Worm (Caenorhabditis elegans) whole organism, L1 larva: ENCODE measurements around the gene dhs-20.
A peak's percentile ranks its signal among the peaks of the same experiment; 100 is the strongest.

Source experiments
- C04F5.9 ChIP-seq: sonication (generic microtip); optimal IDR thresholded peaks from 2 replicates; lab custom pipeline; 2016; ENCODE audit warnings: missing genetic modification characterization, missing compliant biosample characterization
- C16A3.4 ChIP-seq: fragments of 150-350 bp; optimal IDR thresholded peaks from 2 replicates; lab custom pipeline; 2014; ENCODE audit warnings: missing biosample characterization, missing genetic modification characterization
- F16B12.6 ChIP-seq: fragments of 150-350 bp; optimal IDR thresholded peaks from 2 replicates; lab custom pipeline; 2014; ENCODE audit warnings: missing biosample characterization, missing genetic modification characterization
- Y116A8C.19 ChIP-seq: sonication (generic microtip); optimal IDR thresholded peaks from 2 replicates; lab custom pipeline; 2016; ENCODE audit warnings: missing compliant biosample characterization, missing genetic modification characterization, borderline replicate concordance
- aha-1 ChIP-seq: fragments of 150-350 bp; optimal IDR thresholded peaks from 2 replicates; lab custom pipeline; 2014; ENCODE audit warnings: missing biosample characterization, missing genetic modification characterization
- alr-1 ChIP-seq: fragments of 200-800 bp; sonication (Bioruptor generic); optimal IDR thresholded peaks from 2 replicates; lab custom pipeline; 2018; ENCODE audit warnings: borderline replicate concordance, mild to moderate bottlenecking, missing genetic modification characterization, missing compliant biosample characterization
- ama-1 ChIP-seq: fragments of 150-350 bp; optimal IDR thresholded peaks from 2 replicates; lab custom pipeline; 2014
- blmp-1 ChIP-seq: fragments of 150-350 bp; optimal IDR thresholded peaks from 2 replicates; lab custom pipeline; 2014; ENCODE audit warnings: missing biosample characterization, missing genetic modification characterization
- ceh-63 ChIP-seq: fragments of 200-800 bp; sonication (Bioruptor generic); optimal IDR thresholded peaks from 2 replicates; lab custom pipeline; 2018; ENCODE audit warnings: mild to moderate bottlenecking, missing genetic modification characterization, missing compliant biosample characterization
- ceh-8 ChIP-seq: fragments of 200-800 bp; sonication (Bioruptor generic); optimal IDR thresholded peaks from 2 replicates; lab custom pipeline; 2018; ENCODE audit warnings: mild to moderate bottlenecking, missing genetic modification characterization, moderate library complexity, missing compliant biosample characterization
- ceh-82 ChIP-seq, 3 experiments: fragments of 150-350 bp in 1 of 3; sonication (generic microtip) in 2 of 3; optimal IDR thresholded peaks; 2 replicates each; lab custom pipeline; 2014 to 2017; ENCODE audit warnings: missing biosample characterization in 3 of 3, missing genetic modification characterization in 3 of 3
- ceh-88 ChIP-seq: fragments of 200-800 bp; sonication (Bioruptor generic); IDR thresholded peaks from 2 replicates; pipeline ENCODE4 v1.3.6; 2022; ENCODE audit warnings: missing genetic modification characterization, missing compliant biosample characterization
- efl-1 ChIP-seq, 4 experiments: fragments of 150-350 bp; optimal IDR thresholded peaks in 3 of 4; peaks in 1 of 4; 1 replicate in 1 of 4; 2 replicates in 3 of 4; lab custom pipeline; 2014; ENCODE audit warnings: missing biosample characterization in 2 of 4, missing genetic modification characterization in 2 of 4, missing genetic modification reagents in 2 of 4
- efl-3 ChIP-seq: fragments of 200-800 bp; sonication (Bioruptor generic); optimal IDR thresholded peaks from 2 replicates; lab custom pipeline; 2018; ENCODE audit warnings: mild to moderate bottlenecking, missing genetic modification characterization, missing compliant biosample characterization
- egl-13 ChIP-seq: sonication (generic microtip); optimal IDR thresholded peaks from 2 replicates; lab custom pipeline; 2016; ENCODE audit warnings: missing genotype, missing genetic modification reagents, missing genetic modification characterization, missing compliant biosample characterization
- elt-2 ChIP-seq: sonication (generic microtip); optimal IDR thresholded peaks from 2 replicates; lab custom pipeline; 2016; ENCODE audit warnings: missing genetic modification characterization, mild to moderate bottlenecking, inconsistent platforms, missing compliant biosample characterization, missing genetic modification reagents
- elt-3 ChIP-seq, 6 experiments: fragments of 150-350 bp in 1 of 6; sonication (generic microtip); optimal IDR thresholded peaks; 2 replicates each; lab custom pipeline; 2017 to 2018; ENCODE audit warnings: missing biosample characterization in 6 of 6, missing genetic modification characterization in 6 of 6, inconsistent platforms in 1 of 6
- ets-5 ChIP-seq: fragments of 200-800 bp; sonication (Bioruptor generic); IDR thresholded peaks from 2 replicates; pipeline ENCODE4 v1.3.6; 2022; ENCODE audit warnings: missing genetic modification characterization, missing compliant biosample characterization
- fkh-4 ChIP-seq: sonication (generic microtip); optimal IDR thresholded peaks from 2 replicates; lab custom pipeline; 2016; ENCODE audit warnings: missing compliant biosample characterization, missing genetic modification characterization, borderline replicate concordance
- fkh-8 ChIP-seq: sonication (generic microtip); optimal IDR thresholded peaks from 2 replicates; lab custom pipeline; 2016; ENCODE audit warnings: mild to moderate bottlenecking, missing genetic modification characterization, missing compliant biosample characterization
- fos-1 ChIP-seq: fragments of 150-350 bp; optimal IDR thresholded peaks from 2 replicates; lab custom pipeline; 2014; ENCODE audit warnings: missing biosample characterization, missing genetic modification characterization
- grh-1 ChIP-seq: fragments of 200-800 bp; sonication (Bioruptor generic); IDR thresholded peaks from 2 replicates; pipeline ENCODE4 v1.3.6; 2022; ENCODE audit warnings: missing genetic modification reagents, missing genetic modification characterization, missing compliant biosample characterization
- isw-1 ChIP-seq: fragments of 200-800 bp; sonication (Bioruptor generic); IDR thresholded peaks from 2 replicates; pipeline ENCODE4 v1.3.6; 2022; ENCODE audit warnings: missing genetic modification characterization, missing compliant biosample characterization
- jun-1 ChIP-seq: fragments of 150-350 bp; optimal IDR thresholded peaks from 2 replicates; lab custom pipeline; 2014; ENCODE audit warnings: missing biosample characterization, missing genetic modification reagents, missing genetic modification characterization
- lin-39 ChIP-seq: fragments of 150-350 bp; optimal IDR thresholded peaks from 2 replicates; lab custom pipeline; 2014; ENCODE audit warnings: missing biosample characterization, missing genetic modification reagents, missing genetic modification characterization
- lsy-2 ChIP-seq, 2 experiments: fragments of 150-350 bp; optimal IDR thresholded peaks; 2 replicates each; lab custom pipeline; 2014; ENCODE audit warnings: missing biosample characterization in 2 of 2, missing genetic modification characterization in 2 of 2
- mdl-1 ChIP-seq, 2 experiments: fragments of 150-350 bp; optimal IDR thresholded peaks; 2 replicates each; lab custom pipeline; 2014 to 2017; ENCODE audit warnings: missing biosample characterization in 2 of 2, missing genetic modification characterization in 2 of 2, inconsistent platforms in 1 of 2
- mef-2 ChIP-seq: fragments of 150-350 bp; optimal IDR thresholded peaks from 2 replicates; lab custom pipeline; 2014; ENCODE audit warnings: missing biosample characterization, missing genetic modification characterization
- mep-1 ChIP-seq: fragments of 150-350 bp; optimal IDR thresholded peaks from 2 replicates; lab custom pipeline; 2014; ENCODE audit warnings: missing biosample characterization, missing genetic modification characterization
- nhr-11 ChIP-seq: fragments of 150-350 bp; optimal IDR thresholded peaks from 2 replicates; lab custom pipeline; 2014; ENCODE audit warnings: missing biosample characterization, missing genetic modification characterization
- nhr-12 ChIP-seq: sonication (generic microtip); optimal IDR thresholded peaks from 2 replicates; lab custom pipeline; 2017; ENCODE audit warnings: missing biosample characterization, missing genetic modification characterization
- nhr-20 ChIP-seq: sonication (generic microtip); optimal IDR thresholded peaks from 2 replicates; lab custom pipeline; 2016; ENCODE audit warnings: mild to moderate bottlenecking, missing genetic modification characterization, missing compliant biosample characterization
- nhr-237 ChIP-seq: fragments of 150-350 bp; optimal IDR thresholded peaks from 2 replicates; lab custom pipeline; 2014; ENCODE audit warnings: missing biosample characterization, missing genetic modification characterization
- nhr-47 ChIP-seq: sonication (generic microtip); optimal IDR thresholded peaks from 2 replicates; lab custom pipeline; 2016; ENCODE audit warnings: mild to moderate bottlenecking, missing genetic modification characterization, moderate library complexity, missing compliant biosample characterization
- nhr-71 ChIP-seq: sonication (generic microtip); optimal IDR thresholded peaks from 2 replicates; lab custom pipeline; 2016; ENCODE audit warnings: mild to moderate bottlenecking, missing genetic modification characterization, moderate library complexity, missing compliant biosample characterization
- nhr-76 ChIP-seq: sonication (generic microtip); optimal IDR thresholded peaks from 2 replicates; lab custom pipeline; 2017; ENCODE audit warnings: missing biosample characterization, missing genetic modification characterization
- nhr-85 ChIP-seq: sonication (generic microtip); peaks from one replicate; lab custom pipeline; 2016; ENCODE audit warnings: missing genetic modification characterization, inconsistent platforms, missing compliant biosample characterization
- nhr-90 ChIP-seq: sonication (generic microtip); optimal IDR thresholded peaks from 2 replicates; lab custom pipeline; 2016; ENCODE audit warnings: mild to moderate bottlenecking, missing genetic modification characterization, missing compliant biosample characterization; ENCODE audit not compliant: poor library complexity
- pag-3 ChIP-seq: sonication (generic microtip); optimal IDR thresholded peaks from 2 replicates; lab custom pipeline; 2017; ENCODE audit warnings: missing genetic modification characterization, mild to moderate bottlenecking, missing compliant biosample characterization, antibody characterized with exemption, borderline replicate concordance; ENCODE audit not compliant: insufficient read depth
- pqm-1 ChIP-seq: sonication (generic microtip); optimal IDR thresholded peaks from 3 replicates; lab custom pipeline; 2017; ENCODE audit warnings: missing biosample characterization, missing genetic modification characterization
- snpc-4 ChIP-seq: fragments of 150-350 bp; optimal IDR thresholded peaks from 2 replicates; lab custom pipeline; 2014; ENCODE audit warnings: missing biosample characterization, missing genetic modification characterization
- snu-23 ChIP-seq: sonication (generic microtip); optimal IDR thresholded peaks from 2 replicates; lab custom pipeline; 2016; ENCODE audit warnings: missing genetic modification characterization, missing compliant biosample characterization
- swsn-7 ChIP-seq: sonication (generic microtip); optimal IDR thresholded peaks from 2 replicates; lab custom pipeline; 2016; ENCODE audit warnings: missing genetic modification characterization, missing compliant biosample characterization
- tbx-2 ChIP-seq: sonication (generic microtip); optimal IDR thresholded peaks from 2 replicates; lab custom pipeline; 2016; ENCODE audit warnings: missing genetic modification characterization, missing compliant biosample characterization
- tlp-1 ChIP-seq: fragments of 150-350 bp; optimal IDR thresholded peaks from 2 replicates; lab custom pipeline; 2014; ENCODE audit warnings: missing biosample characterization, missing genetic modification characterization
- unc-130 ChIP-seq: fragments of 150-350 bp; optimal IDR thresholded peaks from 2 replicates; lab custom pipeline; 2017; ENCODE audit warnings: missing biosample characterization, missing genetic modification characterization, inconsistent platforms
- unc-30 ChIP-seq: sonication (generic microtip); optimal IDR thresholded peaks from 2 replicates; lab custom pipeline; 2017; ENCODE audit warnings: missing biosample characterization, missing genetic modification characterization
- unc-86 ChIP-seq: sonication (generic microtip); optimal IDR thresholded peaks from 2 replicates; lab custom pipeline; 2016; ENCODE audit warnings: missing genetic modification characterization, missing compliant biosample characterization
- unc-98 ChIP-seq: fragments of 200-800 bp; sonication (Bioruptor generic); IDR thresholded peaks from 2 replicates; pipeline ENCODE4 v1.3.6; 2022; ENCODE audit warnings: missing genetic modification characterization, missing compliant biosample characterization
- vab-15 ChIP-seq: sonication (generic microtip); optimal IDR thresholded peaks from 2 replicates; lab custom pipeline; 2017; ENCODE audit warnings: missing genotype, mild to moderate bottlenecking, missing genetic modification characterization, missing compliant biosample characterization
- ztf-11 ChIP-seq, 2 experiments: sonication (generic microtip); optimal IDR thresholded peaks; 2 replicates each; lab custom pipeline; 2016 to 2017; ENCODE audit warnings: missing genetic modification characterization in 2 of 2, missing biosample characterization in 1 of 2, missing compliant biosample characterization in 1 of 2

The dhs-20 gene

ce11 chrV:11572803-11573490 lies 31.4 kb downstream of the dhs-20 start, which contains the start of the genes H12C20.7 and nhr-68 (continued):
- TF ChIP-seq unc-98 (GFP tag; lab: Robert Waterston, UW) (no peak), aha-1 (tag; lab: Kevin White, UChicago) (no peak), mep-1 (no peak), tlp-1 (no peak), unc-86 (tag; lab: Kevin White, UChicago) (no peak), ceh-8 (GFP tag; lab: Kevin White, UChicago) (no peak), efl-3 (GFP tag; lab: Kevin White, UChicago) (no peak), unc-130 (tag; lab: Kevin White, UChicago) (peak; percentile 72), C04F5.9 (tag; lab: Kevin White, UChicago) (no peak), blmp-1 (tag; lab: Kevin White, UChicago) (peak; percentile 76), lin-39 (tag; lab: Kevin White, UChicago) (peak; percentile 59), nhr-90 (tag; lab: Kevin White, UChicago) (peak; percentile 97), ztf-11 (tag; optimal IDR thresholded peaks at IDR 0.05; lab: Kevin White, UChicago) (no peak), nhr-76 (no peak), mdl-1 (tag; optimal IDR thresholded peaks at IDR 0.05; lab: Kevin White, UChicago) (peak in 1 of 2 experiments; percentile 90), Y116A8C.19 (tag; lab: Kevin White, UChicago) (no peak), fos-1 (tag; lab: Kevin White, UChicago) (peak; percentile 20), snpc-4 (tag; lab: Kevin White, UChicago) (no peak), alr-1 (tag; lab: Kevin White, UChicago) (no peak), efl-1 (optimal IDR thresholded peaks at IDR 0.05; lab: Kevin White, UChicago) (peak; percentile 10 to 38), efl-1 (GFP tag; optimal IDR thresholded peaks at IDR 0.05 in 1 of 2; lab: Kevin White, UChicago) (peak in 1 of 2 experiments; percentile 94), mef-2 (no peak), isw-1 (GFP tag; lab: Robert Waterston, UW) (no peak), unc-30 (no peak), fkh-4 (no peak), nhr-47 (peak; percentile 85), elt-2 (tag; lab: Kevin White, UChicago) (peak; percentile 99), swsn-7 (tag; lab: Kevin White, UChicago) (peak; percentile 61), lsy-2 (tag; optimal IDR thresholded peaks at IDR 0.05; lab: Kevin White, UChicago) (peak; percentile 58 to 76), ets-5 (GFP tag; lab: Robert Waterston, UW) (no peak), nhr-12 (tag; lab: Kevin White, UChicago) (no peak), ama-1 (lab: Kevin White, UChicago) (peak; percentile 54), tbx-2 (tag; lab: Kevin White, UChicago) (peak; percentile 76), elt-3 (tag; optimal IDR thresholded peaks at IDR 0.05; lab: Kevin White, UChicago) (peak; percentile 84 to 99 (median 93)), nhr-85 (tag; lab: Kevin White, UChicago) (peak; percentile 99), pqm-1 (no peak), nhr-71 (tag; lab: Kevin White, UChicago) (peak; percentile 100), fkh-8 (tag; lab: Kevin White, UChicago) (no peak), nhr-11 (tag; lab: Kevin White, UChicago) (no peak), ceh-82 (tag; optimal IDR thresholded peaks at IDR 0.05; lab: Kevin White, UChicago) (no peak), nhr-20 (peak; percentile 99), ceh-63 (GFP tag; lab: Kevin White, UChicago) (no peak), C16A3.4 (tag; lab: Kevin White, UChicago) (peak; percentile 92), pag-3 (tag; lab: Kevin White, UChicago) (no peak), ceh-88 (GFP tag; lab: Robert Waterston, UW) (peak; percentile 37; the same call in 1 of the 2 replicates), snu-23 (GFP tag; lab: Kevin White, UChicago) (peak; percentile 96), egl-13 (no peak), grh-1 (GFP tag; lab: Robert Waterston, UW) (peak; percentile 82), nhr-237 (tag; lab: Kevin White, UChicago) (no peak), F16B12.6 (tag; lab: Kevin White, UChicago) (no peak), vab-15 (tag; lab: Kevin White, UChicago) (no peak), jun-1 (tag; lab: Kevin White, UChicago) (peak; percentile 42)
